Fruit fly (Drosophila melanogaster): ENCODE results near the gene t-cup.

t-cup gene

DNA sequence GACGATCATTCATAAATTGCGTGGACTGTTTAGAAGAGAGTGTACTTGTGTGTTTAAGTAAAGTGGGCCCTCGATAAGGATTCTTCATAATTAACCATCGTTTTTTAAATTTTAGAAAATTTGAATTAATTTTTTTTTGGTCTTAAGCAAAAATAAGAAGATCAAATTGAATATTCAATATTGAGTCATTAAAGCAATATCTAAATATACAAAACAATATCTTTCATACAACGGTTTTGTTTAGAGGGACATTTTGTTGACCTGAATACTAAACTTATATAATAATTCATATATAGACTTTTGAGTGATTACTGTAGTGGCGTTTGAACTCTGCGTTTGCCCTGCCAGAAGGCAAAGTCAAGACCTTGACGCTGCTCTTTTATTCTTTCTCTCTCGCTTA lies 44.9 kb upstream of the t-cup start:
- TF ChIP-seq Ets98B (GFP tag; IDR thresholded peaks at IDR 0.05), result no peak
- peak; percentile 5 for TF ChIP-seq CG8159 (tag; optimal IDR thresholded peaks at IDR 0.05)
- no peak for TF ChIP-seq fd96Ca (GFP tag; IDR thresholded peaks at IDR 0.05)
- no peak for TF ChIP-seq D1 (tag; optimal IDR thresholded peaks at IDR 0.05)

DNA sequence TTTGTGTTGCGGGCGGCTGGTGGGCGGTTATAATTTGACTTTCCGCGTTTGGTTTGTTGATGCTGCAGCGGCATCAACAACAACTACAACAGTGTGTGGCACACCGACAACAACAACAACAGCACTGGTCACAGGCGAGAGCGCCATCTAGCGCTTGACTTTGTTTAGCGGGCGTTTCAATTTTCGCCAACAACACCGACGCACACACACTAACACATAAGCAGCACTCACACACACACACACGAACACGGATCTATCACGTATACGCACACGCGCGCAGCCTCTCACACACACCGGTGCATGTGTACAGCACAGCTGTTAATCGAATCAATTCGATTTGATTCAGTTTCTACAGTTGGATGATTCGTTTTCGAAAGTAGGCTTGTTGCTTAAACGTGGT lies 43.1 kb upstream of the t-cup start:
- TF ChIP-seq CG10348 (GFP tag; IDR thresholded peaks at IDR 0.05) (no peak), CG4496 (GFP tag; IDR thresholded peaks at IDR 0.05) (peak; percentile 45; the same call in 1 of the 3 replicates)

DNA sequence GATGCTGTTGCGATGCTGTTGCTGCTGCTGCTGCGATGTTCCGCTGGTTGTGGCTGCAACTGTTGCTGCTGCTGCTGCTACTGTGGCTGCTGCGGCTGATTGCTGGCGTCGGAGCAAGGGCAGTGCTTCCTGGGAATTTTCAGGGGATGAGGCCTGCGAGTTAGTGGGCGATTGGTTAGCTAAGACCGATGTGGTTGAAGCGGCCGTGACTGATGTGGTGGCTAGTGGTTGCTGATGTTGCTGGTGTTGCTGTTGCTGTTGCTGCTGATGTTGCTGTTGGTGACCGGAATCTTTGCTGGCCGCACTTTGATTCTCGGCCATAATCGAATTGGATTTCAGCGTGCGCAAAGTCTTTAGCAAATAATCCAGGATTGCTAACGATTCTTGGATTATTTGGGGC lies 42.2 kb upstream of the t-cup start:
- TF ChIP-seq fd96Ca (GFP tag; IDR thresholded peaks at IDR 0.05), result no peak
- no peak for TF ChIP-seq Snoo (tag; optimal IDR thresholded peaks at IDR 0.05)
- TF ChIP-seq CG4496 (GFP tag; IDR thresholded peaks at IDR 0.05), result 0 out of 3 replicates have a peak, but pooled peaks have one; percentile 20
- no peak for TF ChIP-seq CG8301 (tag; optimal IDR thresholded peaks at IDR 0.05)
- TF ChIP-seq CG8159 (tag; optimal IDR thresholded peaks at IDR 0.05), result no peak

dm6 chr2L:12535637-12536038 lies 38.5 kb upstream of the t-cup start:
- TF ChIP-seq fd96Ca (GFP tag; IDR thresholded peaks at IDR 0.05) (peak; percentile 33; the same call in 1 of the 3 replicates), EcR (GFP tag; optimal IDR thresholded peaks at IDR 0.05) (peak; percentile 5), CG17806 (tag; optimal IDR thresholded peaks at IDR 0.05) (no peak)

DNA sequence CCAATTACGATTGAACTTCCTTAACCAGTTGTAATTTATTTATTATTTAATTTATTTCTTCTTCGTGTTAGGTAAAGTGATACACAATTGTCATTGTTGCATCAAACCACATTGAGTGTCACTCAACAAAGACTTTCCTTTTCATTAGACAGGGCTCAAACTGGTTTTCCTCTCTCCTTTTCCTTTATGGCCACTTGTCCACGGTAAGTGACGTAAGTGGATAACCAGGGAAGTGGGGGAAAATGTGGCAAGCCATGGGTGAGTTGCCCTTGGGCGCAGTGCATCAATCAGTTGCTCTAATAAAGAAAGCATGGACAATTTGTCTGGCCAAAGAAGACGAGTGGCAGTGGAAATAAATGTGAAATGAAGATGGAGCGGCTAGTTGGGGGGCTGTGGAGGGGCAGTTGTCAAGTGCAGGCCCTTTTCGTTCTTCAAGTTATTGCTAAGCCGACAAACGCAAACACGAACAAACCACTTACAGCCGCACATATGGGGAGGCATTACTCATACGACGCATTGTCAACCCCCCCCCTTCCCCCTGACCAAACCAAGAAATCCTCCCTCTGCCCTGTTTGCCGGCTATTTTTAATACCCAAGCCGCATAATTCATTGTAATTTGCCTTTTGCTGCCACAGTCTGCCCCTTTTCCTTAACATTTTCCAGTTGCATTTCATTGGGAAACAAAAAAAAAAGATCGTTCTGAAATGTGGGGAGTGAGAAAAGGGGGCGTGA lies 36.7 kb upstream of the t-cup start:
- TF ChIP-seq fd96Ca (GFP tag; IDR thresholded peaks at IDR 0.05) (0 out of 3 replicates have a peak, but pooled peaks have one; percentile 8), CG32121 (GFP tag; IDR thresholded peaks at IDR 0.05) (0 out of 2 replicates have a peak, but pooled peaks have one; percentile 10), Pif1B (GFP tag; optimal IDR thresholded peaks at IDR 0.05) (no peak)

DNA sequence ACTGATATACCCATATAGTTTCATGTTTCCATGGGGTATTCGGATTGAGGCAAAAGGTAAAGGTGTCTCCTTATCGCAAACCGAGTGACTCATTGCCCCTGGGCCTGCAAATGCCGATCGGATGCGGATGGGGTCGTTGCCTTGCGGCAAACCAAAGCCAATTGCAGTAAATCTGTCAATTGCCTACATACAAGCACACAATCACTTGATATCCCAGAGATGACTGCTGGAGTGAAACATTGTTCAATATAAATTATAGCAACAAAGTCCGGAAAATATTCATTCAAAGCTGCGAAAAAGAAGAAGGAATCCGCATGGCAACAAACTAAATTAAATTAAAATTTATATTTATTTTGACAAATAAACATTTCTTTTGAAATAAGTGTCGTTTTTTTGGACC lies 35.5 kb upstream of the t-cup start:
- TF ChIP-seq CG4496 (GFP tag; IDR thresholded peaks at IDR 0.05) (no peak), rn (GFP tag; IDR thresholded peaks at IDR 0.05) (no peak), CG8159 (tag; optimal IDR thresholded peaks at IDR 0.05) (no peak), CG17806 (tag; optimal IDR thresholded peaks at IDR 0.05) (no peak), CG12605 (GFP tag; IDR thresholded peaks at IDR 0.05) (no peak), Pif1B (GFP tag; optimal IDR thresholded peaks at IDR 0.05) (no peak), Ets98B (GFP tag; IDR thresholded peaks at IDR 0.05) (no peak), CG8301 (tag; optimal IDR thresholded peaks at IDR 0.05) (no peak), EcR (GFP tag; optimal IDR thresholded peaks at IDR 0.05) (no peak), CG15710 (tag; optimal IDR thresholded peaks at IDR 0.05) (no peak), fd96Ca (GFP tag; IDR thresholded peaks at IDR 0.05) (no peak), CG34367 (tag; optimal IDR thresholded peaks at IDR 0.05) (no peak), D1 (tag; optimal IDR thresholded peaks at IDR 0.05) (no peak), Pif1A (GFP tag; optimal IDR thresholded peaks at IDR 0.05) (no peak), Snoo (tag; optimal IDR thresholded peaks at IDR 0.05) (no peak), CG9948 (tag; optimal IDR thresholded peaks at IDR 0.05) (no peak)

DNA sequence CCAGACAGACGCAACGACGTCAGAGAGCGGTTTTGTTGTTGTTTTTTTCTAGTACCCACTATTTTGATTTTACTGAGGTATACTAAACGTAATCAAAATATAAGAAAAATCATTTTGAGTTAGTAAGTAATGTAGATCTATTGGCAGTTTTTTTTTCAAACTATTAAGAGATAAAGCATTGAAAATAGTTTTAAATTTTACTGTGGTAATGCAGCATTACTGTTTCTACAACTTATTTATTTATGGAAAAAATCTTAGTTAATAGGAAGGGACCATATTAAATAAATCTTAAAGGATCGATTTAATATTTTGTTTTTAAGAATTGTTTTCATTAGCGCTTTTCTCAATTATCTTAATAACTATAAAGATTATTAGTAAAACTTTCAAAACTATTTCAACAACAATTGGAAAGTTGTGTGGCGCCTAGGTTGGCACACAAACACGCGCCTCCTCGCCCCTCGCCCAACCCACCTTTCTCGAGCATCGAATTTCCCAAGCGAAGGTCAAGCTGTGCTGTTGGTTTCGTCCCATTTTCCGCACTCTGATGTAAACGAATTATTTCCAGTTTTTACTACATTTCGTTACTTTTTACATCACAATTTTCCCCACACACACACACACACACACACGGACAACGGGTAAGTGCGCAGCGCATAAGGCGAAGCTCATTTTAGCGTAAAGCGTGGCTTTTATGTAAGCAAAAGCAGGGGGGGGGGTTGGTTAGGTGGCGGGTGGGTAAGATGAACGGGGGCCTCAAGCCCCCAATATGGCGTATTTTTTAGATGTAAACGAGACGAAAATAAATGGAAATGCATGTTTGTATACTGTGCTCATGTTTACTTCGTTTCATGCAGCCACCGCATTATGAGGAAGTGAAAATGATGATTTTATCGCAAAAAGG lies 33.1 kb upstream of the t-cup start:
- peak; percentile 37 for TF ChIP-seq CG9948 (tag; optimal IDR thresholded peaks at IDR 0.05)
- no peak for TF ChIP-seq CG13204 (GFP tag; optimal IDR thresholded peaks at IDR 0.05)
- TF ChIP-seq D1 (tag; optimal IDR thresholded peaks at IDR 0.05), result no peak
- TF ChIP-seq CG34367 (tag; optimal IDR thresholded peaks at IDR 0.05), result no peak
- no peak for TF ChIP-seq CG15710 (tag; optimal IDR thresholded peaks at IDR 0.05)
- TF ChIP-seq CG8301 (tag; optimal IDR thresholded peaks at IDR 0.05), result no peak
- TF ChIP-seq CG17806 (tag; optimal IDR thresholded peaks at IDR 0.05), result peak; percentile 24
- TF ChIP-seq CG14655 (GFP tag; optimal IDR thresholded peaks at IDR 0.05), result no peak
- no peak; the same call in 1 of the 2 replicates for TF ChIP-seq CG12605 (GFP tag; IDR thresholded peaks at IDR 0.05)
- TF ChIP-seq CG8159 (tag; optimal IDR thresholded peaks at IDR 0.05), result peak; percentile 7
- no peak for TF ChIP-seq Ets98B (GFP tag; IDR thresholded peaks at IDR 0.05)
- 0 out of 3 replicates have a peak, but pooled peaks have one; percentile 36 for TF ChIP-seq fd96Ca (GFP tag; IDR thresholded peaks at IDR 0.05)
- TF ChIP-seq gl (tag; optimal IDR thresholded peaks at IDR 0.05), result no peak
- no peak for TF ChIP-seq EcR (GFP tag; optimal IDR thresholded peaks at IDR 0.05)
